Fruit fly (Drosophila melanogaster): ENCODE results near the gene p.
A peak's percentile ranks its signal among the peaks of the same experiment; 100 is the strongest.

Gene p

DNA sequence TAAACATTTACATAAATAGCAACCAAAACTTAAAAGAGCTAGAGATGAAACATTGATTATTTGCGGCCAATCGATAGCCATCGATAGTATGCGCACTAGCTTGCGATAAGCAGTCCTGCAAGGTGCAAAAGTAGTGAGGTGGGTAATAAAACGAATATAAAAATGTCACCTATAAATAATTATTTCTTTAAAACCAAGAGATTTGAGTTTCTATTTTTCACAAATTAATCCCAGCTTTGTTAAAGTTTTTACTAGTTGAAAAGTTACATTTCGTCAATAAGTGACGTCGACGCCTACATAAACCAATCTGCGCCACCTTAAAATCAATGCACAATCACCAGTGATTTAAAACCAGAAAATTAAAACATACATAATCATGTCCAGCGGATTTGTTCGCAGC, 19.7 kb downstream of the p start, which contains the start of the genes Mkk4 and SLIRP2 (continued):
- TF ChIP-seq CG10274 (GFP tag; optimal IDR thresholded peaks at IDR 0.05) = peak; percentile 92
- TF ChIP-seq pita (GFP tag; optimal IDR thresholded peaks at IDR 0.05) = no peak
- TF ChIP-seq fru (optimal IDR thresholded peaks at IDR 0.05) = no peak
- TF ChIP-seq CG4707 (GFP tag; optimal IDR thresholded peaks at IDR 0.05) = peak; percentile 93
- no peak for TF ChIP-seq prd (optimal IDR thresholded peaks at IDR 0.05)
- peak; percentile 99 for TF ChIP-seq prd (GFP tag; IDR thresholded peaks at IDR 0.05)
- TF ChIP-seq stc (GFP tag; IDR thresholded peaks at IDR 0.05) = peak; percentile 99
- TF ChIP-seq fd96Cb (tag; optimal IDR thresholded peaks at IDR 0.05) = peak; percentile 99
- TF ChIP-seq pzg (GFP tag; optimal IDR thresholded peaks at IDR 0.05) = peak; percentile 85
- TF ChIP-seq H2.0 (GFP tag; IDR thresholded peaks at IDR 0.05) = peak; percentile 99
- peak; percentile 96 for TF ChIP-seq ac (GFP tag; optimal IDR thresholded peaks at IDR 0.05)
- peak; percentile 97 for TF ChIP-seq CG6765 (GFP tag; optimal IDR thresholded peaks at IDR 0.05)
- peak; percentile 97 for TF ChIP-seq CG12071 (GFP tag; optimal IDR thresholded peaks at IDR 0.05)
- peak; percentile 95 for TF ChIP-seq D19B (GFP tag; optimal IDR thresholded peaks at IDR 0.05)
- peak; percentile 96 for TF ChIP-seq D19A (tag; optimal IDR thresholded peaks at IDR 0.05)
- peak; percentile 99 for TF ChIP-seq Hr3 (GFP tag; optimal IDR thresholded peaks at IDR 0.05)
- peak; percentile 99 for TF ChIP-seq dpn (GFP tag; optimal IDR thresholded peaks at IDR 0.05)
- TF ChIP-seq CG4854 (GFP tag; optimal IDR thresholded peaks at IDR 0.05) = peak; percentile 98
- TF ChIP-seq seq (GFP tag; IDR thresholded peaks at IDR 0.05) = peak; percentile 99
- peak; percentile 99 for TF ChIP-seq ci (GFP tag; IDR thresholded peaks at IDR 0.05)
- peak; percentile 98 for TF ChIP-seq gsb (GFP tag; IDR thresholded peaks at IDR 0.05)
- TF ChIP-seq HLH4C (GFP tag; IDR thresholded peaks at IDR 0.05; ENCODE audit: partially characterized antibody) = peak; percentile 80
- no peak for TF ChIP-seq cg (GFP tag; optimal IDR thresholded peaks at IDR 0.05)
- TF ChIP-seq amos (GFP tag; IDR thresholded peaks at IDR 0.05; ENCODE audit: partially characterized antibody) = peak; percentile 92
- TF ChIP-seq Hmx (GFP tag; optimal IDR thresholded peaks at IDR 0.05) = peak; percentile 98
- peak; percentile 99 for TF ChIP-seq CG14667 (GFP tag; IDR thresholded peaks at IDR 0.05)
- TF ChIP-seq knrl (GFP tag; IDR thresholded peaks at IDR 0.05; ENCODE audit: partially characterized antibody) = peak; percentile 90
- TF ChIP-seq CG11398 (GFP tag; optimal IDR thresholded peaks at IDR 0.05) = peak; percentile 98
- peak; percentile 70 for TF ChIP-seq hbn (GFP tag; IDR thresholded peaks at IDR 0.05; ENCODE audit: partially characterized antibody)
- TF ChIP-seq CG17612 (GFP tag; IDR thresholded peaks at IDR 0.05) = peak; percentile 98
- TF ChIP-seq CG12219 (GFP tag; optimal IDR thresholded peaks at IDR 0.05) = peak; percentile 98
- peak; percentile 99 for TF ChIP-seq Pdp1 (GFP tag; optimal IDR thresholded peaks at IDR 0.05)
- peak; percentile 98 for TF ChIP-seq gt (GFP tag; IDR thresholded peaks at IDR 0.05)
- peak; percentile 98 for TF ChIP-seq sug (tag; optimal IDR thresholded peaks at IDR 0.05)
- TF ChIP-seq CG9437 (GFP tag; optimal IDR thresholded peaks at IDR 0.05) = peak; percentile 95
- TF ChIP-seq Doc3 (GFP tag; IDR thresholded peaks at IDR 0.05; ENCODE audit: partially characterized antibody) = peak; percentile 72; the same call in 2 of the 3 replicates
- peak; percentile 99 for TF ChIP-seq HLH3B (GFP tag; IDR thresholded peaks at IDR 0.05)
- peak; percentile 98 for TF ChIP-seq CG3407 (GFP tag; optimal IDR thresholded peaks at IDR 0.05)
- peak; percentile 98 for TF ChIP-seq HmgD (GFP tag; optimal IDR thresholded peaks at IDR 0.05)
- peak; percentile 98 for TF ChIP-seq trh (GFP tag; optimal IDR thresholded peaks at IDR 0.05)
- peak; percentile 99 for TF ChIP-seq CG34422 (GFP tag; IDR thresholded peaks at IDR 0.05)
- TF ChIP-seq dmrt99B (tag; optimal IDR thresholded peaks at IDR 0.05) = peak; percentile 98
- peak; percentile 99 for TF ChIP-seq slbo (GFP tag; IDR thresholded peaks at IDR 0.05)
- peak; percentile 97 for TF ChIP-seq sima (GFP tag; optimal IDR thresholded peaks at IDR 0.05)
- peak; percentile 98 for TF ChIP-seq odd (GFP tag; optimal IDR thresholded peaks at IDR 0.05)
- TF ChIP-seq CG9727 (GFP tag; optimal IDR thresholded peaks at IDR 0.05) = peak; percentile 99
- peak; percentile 98 for TF ChIP-seq CG17385 (GFP tag; optimal IDR thresholded peaks at IDR 0.05)
- TF ChIP-seq nerfin-1 (tag; optimal IDR thresholded peaks at IDR 0.05) = peak; percentile 97
- peak; percentile 97 for TF ChIP-seq mirr (GFP tag; optimal IDR thresholded peaks at IDR 0.05)
- TF ChIP-seq p53 (GFP tag; optimal IDR thresholded peaks at IDR 0.05) = peak; percentile 97
- TF ChIP-seq Optix (GFP tag; IDR thresholded peaks at IDR 0.05) = peak; percentile 99

Measured in whole organism, embryonic.